Fruit fly (Drosophila melanogaster): Measurements from ENCODE around the gene pod1.

DNA sequence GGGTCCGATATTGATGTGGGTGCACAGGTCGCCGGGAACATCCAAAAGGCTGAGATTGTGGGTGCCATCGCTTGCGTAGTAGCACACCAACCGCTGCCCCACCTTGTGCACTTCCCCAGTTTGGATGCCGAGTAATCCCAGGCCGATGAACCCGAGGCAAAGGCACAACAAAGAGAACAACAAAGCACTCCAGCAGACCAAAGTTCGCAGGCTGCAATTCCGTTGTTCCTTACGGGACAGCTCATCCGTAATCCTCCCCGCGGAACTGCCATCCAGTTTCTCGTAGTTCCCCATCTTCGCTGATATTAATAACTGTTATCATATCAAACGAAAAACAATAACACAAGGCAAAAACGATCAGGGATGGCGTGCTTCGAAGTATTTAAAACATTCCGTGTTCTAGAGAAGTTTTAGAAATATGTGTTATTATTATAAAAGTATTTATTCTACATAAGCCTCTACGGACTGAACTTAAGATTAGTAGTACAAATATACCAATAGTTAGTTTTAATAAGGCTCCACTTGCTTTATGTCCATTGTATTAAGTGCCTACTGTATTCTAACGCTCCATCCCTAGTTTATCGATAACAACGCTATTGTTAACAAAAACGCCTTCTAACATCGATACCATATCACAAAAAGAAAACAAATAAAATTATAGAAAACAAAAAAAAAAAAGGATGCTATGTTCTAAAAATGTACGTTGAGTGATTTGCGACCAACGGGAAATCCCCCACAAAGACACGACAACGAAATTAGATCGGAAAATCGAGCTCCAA lies 45.9 kb downstream of the pod1 start, which contains the start of the genes Cht11 and CG4558:
- no peak for TF ChIP-seq Vsx2 (GFP tag; optimal IDR thresholded peaks at IDR 0.05; ENCODE audit: partially characterized antibody)
- TF ChIP-seq Dif (GFP tag; optimal IDR thresholded peaks at IDR 0.05; ENCODE audit: partially characterized antibody), result no peak
- no peak for TF ChIP-seq Myc (optimal IDR thresholded peaks at IDR 0.05)
- peak; percentile 49 for TF ChIP-seq dsf (GFP tag; optimal IDR thresholded peaks at IDR 0.05; ENCODE audit: borderline replicate concordance)
- TF ChIP-seq CG9705 (GFP tag; optimal IDR thresholded peaks at IDR 0.05), result peak; percentile 80
- TF ChIP-seq psq (GFP tag; optimal IDR thresholded peaks at IDR 0.05), result peak; percentile 90
- TF ChIP-seq fru (GFP tag; optimal IDR thresholded peaks at IDR 0.05), result peak; percentile 89
- peak; percentile 87 for TF ChIP-seq h (GFP tag; optimal IDR thresholded peaks at IDR 0.05)
- TF ChIP-seq CG32264 (GFP tag; optimal IDR thresholded peaks at IDR 0.05), result no peak
- TF ChIP-seq HLH106 (tag; optimal IDR thresholded peaks at IDR 0.05), result peak; percentile 90
- TF ChIP-seq Abd-B (GFP tag; optimal IDR thresholded peaks at IDR 0.05), result no peak
- TF ChIP-seq rgr (GFP tag; optimal IDR thresholded peaks at IDR 0.05), result peak; percentile 87

Measured in whole organism, wandering third instar larva.